Fruit fly (Drosophila melanogaster) whole organism, embryonic: ENCODE measurements around the gene Gcat.

ENCODE experiments used
- Awh ChIP-seq: fragments of 200-800 bp; sonication (Bioruptor generic); IDR thresholded peaks from 2 replicates; pipeline ENCODE4, ENCODE4 v1.3.6; 2022; ENCODE audit warnings: missing biosample characterization, missing genetic modification characterization
- CG10267 ChIP-seq: fragments of 200-800 bp; sonication (Bioruptor generic); optimal IDR thresholded peaks from 2 replicates; lab custom pipeline; 2018; ENCODE audit warnings: missing biosample characterization, mild to moderate bottlenecking, missing genetic modification characterization, moderate library complexity
- CG13123 ChIP-seq: fragments of 200-800 bp; sonication (Bioruptor generic); optimal IDR thresholded peaks from 2 replicates; lab custom pipeline; 2016; ENCODE audit warnings: missing biosample characterization, missing genetic modification characterization
- CG14050 ChIP-seq: fragments of 200-800 bp; sonication (Bioruptor generic); IDR thresholded peaks from 3 replicates; pipeline ENCODE4 v1.3.6; 2022; ENCODE audit warnings: missing biosample characterization, missing genetic modification characterization
- CG15011 ChIP-seq: fragments of 200-800 bp; sonication (Bioruptor generic); optimal IDR thresholded peaks from 3 replicates; lab custom pipeline; 2018; ENCODE audit warnings: missing biosample characterization, mild to moderate bottlenecking, missing genetic modification characterization
- CG1603 ChIP-seq: fragments of 200-800 bp; sonication (Bioruptor generic); optimal IDR thresholded peaks from 2 replicates; lab custom pipeline; 2019; ENCODE audit warnings: missing biosample characterization, mild to moderate bottlenecking, missing genetic modification characterization, moderate library complexity
- CG17186 ChIP-seq: fragments of 200-800 bp; sonication (Bioruptor generic); optimal IDR thresholded peaks from 3 replicates; lab custom pipeline; 2017; ENCODE audit warnings: missing biosample characterization, missing genetic modification reagents, missing genetic modification characterization
- CG17361 ChIP-seq: fragments of 200-800 bp; sonication (Bioruptor generic); IDR thresholded peaks from 3 replicates; pipeline ENCODE4 v1.3.6; 2022; ENCODE audit warnings: missing biosample characterization, missing genetic modification characterization
- CG17802 ChIP-seq: fragments of 200-800 bp; sonication (Bioruptor generic); optimal IDR thresholded peaks from 2 replicates; lab custom pipeline; 2018; ENCODE audit warnings: missing biosample characterization, mild to moderate bottlenecking, missing genetic modification characterization, moderate library complexity
- CG17829 ChIP-seq: fragments of 200-800 bp; optimal IDR thresholded peaks from 2 replicates; lab custom pipeline; 2019; ENCODE audit warnings: missing biosample characterization, mild to moderate bottlenecking, missing genetic modification characterization, moderate library complexity
- CG18619 ChIP-seq: fragments of 200-800 bp; sonication (Bioruptor generic); optimal IDR thresholded peaks from 3 replicates; lab custom pipeline; 2017; ENCODE audit warnings: missing biosample characterization, mild to moderate bottlenecking, missing genetic modification characterization
- CG2712 ChIP-seq: fragments of 200-800 bp; optimal IDR thresholded peaks from 3 replicates; lab custom pipeline; 2019; ENCODE audit warnings: missing biosample characterization, mild to moderate bottlenecking, missing genetic modification characterization, moderate library complexity
- CG2875 ChIP-seq: fragments of 200-800 bp; sonication (Bioruptor generic); optimal IDR thresholded peaks from 2 replicates; lab custom pipeline; 2017; ENCODE audit warnings: missing biosample characterization, mild to moderate bottlenecking, missing genetic modification characterization, missing genetic modification reagents
- CG2889 ChIP-seq: fragments of 200-800 bp; sonication (Bioruptor generic); IDR thresholded peaks from 3 replicates; pipeline ENCODE4 v1.3.6; 2022; ENCODE audit warnings: missing biosample characterization, missing genetic modification characterization
- CG34376 ChIP-seq: fragments of 200-800 bp; sonication (Bioruptor generic); optimal IDR thresholded peaks from 2 replicates; lab custom pipeline; 2018; ENCODE audit warnings: missing biosample characterization, mild to moderate bottlenecking, missing genetic modification characterization
- CG3847 ChIP-seq: fragments of 200-800 bp; sonication (Bioruptor generic); IDR thresholded peaks from 2 replicates; pipeline ENCODE4 v1.3.6; 2022; ENCODE audit warnings: missing biosample characterization, missing genetic modification characterization
- CG6654 ChIP-seq: fragments of 200-800 bp; sonication (Bioruptor generic); optimal IDR thresholded peaks from 2 replicates; lab custom pipeline; 2017; ENCODE audit warnings: missing biosample characterization, mild to moderate bottlenecking, missing genetic modification characterization
- Doc3 ChIP-seq: fragments of 200-800 bp; sonication (Bioruptor generic); IDR thresholded peaks from 3 replicates; pipeline ENCODE4 v1.3.6; 2022; ENCODE audit warnings: missing biosample characterization, missing genetic modification characterization; ENCODE audit not compliant: partially characterized antibody
- E2f1 ChIP-seq: fragments of 200-800 bp; sonication (Bioruptor generic); IDR thresholded peaks from 2 replicates; pipeline ENCODE4 v1.3.6; 2022; ENCODE audit warnings: missing biosample characterization, missing genetic modification characterization
- Ets97D ChIP-seq: fragments of 200-800 bp; sonication (Bioruptor generic); optimal IDR thresholded peaks from 3 replicates; lab custom pipeline; 2016; ENCODE audit warnings: missing biosample characterization, missing genetic modification characterization
- Fer1 ChIP-seq: fragments of 200-800 bp; sonication (Bioruptor generic); optimal IDR thresholded peaks from 2 replicates; lab custom pipeline; 2017; ENCODE audit warnings: missing biosample characterization, mild to moderate bottlenecking, missing genetic modification characterization
- Gug ChIP-seq: fragments of 200-800 bp; sonication (Bioruptor generic); IDR thresholded peaks from 4 replicates; pipeline ENCODE4 v1.3.6; 2022; ENCODE audit warnings: missing biosample characterization, missing genetic modification characterization
- HHEX ChIP-seq: fragments of 200-800 bp; sonication (Bioruptor generic); optimal IDR thresholded peaks from 3 replicates; lab custom pipeline; 2017; ENCODE audit warnings: missing biosample characterization, mild to moderate bottlenecking, missing genetic modification characterization, missing genetic modification reagents
- HLHmδ ChIP-seq: fragments of 200-800 bp; sonication (Bioruptor generic); optimal IDR thresholded peaks from 2 replicates; lab custom pipeline; 2018; ENCODE audit warnings: missing biosample characterization, mild to moderate bottlenecking, missing genetic modification characterization, moderate library complexity
- Hmx ChIP-seq: fragments of 200-800 bp; sonication (Bioruptor generic); optimal IDR thresholded peaks from 2 replicates; lab custom pipeline; 2016; ENCODE audit warnings: missing biosample characterization, missing genetic modification characterization
- Jarid2 ChIP-seq: fragments of 200-800 bp; sonication (Bioruptor generic); optimal IDR thresholded peaks from 3 replicates; lab custom pipeline; 2017; ENCODE audit warnings: mild to moderate bottlenecking, missing biosample characterization, missing genetic modification reagents, missing genetic modification characterization
- Med ChIP-seq: fragments of 200-800 bp; sonication (Bioruptor generic); peaks from one replicate; lab custom pipeline; 2016; ENCODE audit warnings: missing biosample characterization, missing genetic modification characterization, mild to moderate bottlenecking, inconsistent platforms, moderate library complexity
- Oli ChIP-seq: fragments of 200-800 bp; sonication (Bioruptor generic); optimal IDR thresholded peaks from 2 replicates; lab custom pipeline; 2018; ENCODE audit warnings: missing biosample characterization, mild to moderate bottlenecking, missing genetic modification characterization, moderate library complexity
- Opbp ChIP-seq: fragments of 200-800 bp; sonication (Bioruptor generic); IDR thresholded peaks from 3 replicates; pipeline ENCODE4 v1.3.6; 2022; ENCODE audit warnings: missing biosample characterization, missing genetic modification characterization; ENCODE audit not compliant: partially characterized antibody
- Pdp1 ChIP-seq, 2 experiments: fragments of 200-800 bp; sonication (Bioruptor generic); optimal IDR thresholded peaks; 3 replicates each; lab custom pipeline; 2016; ENCODE audit warnings: missing biosample characterization in 2 of 2, missing genetic modification characterization in 2 of 2, mild to moderate bottlenecking in 1 of 2, moderate library complexity in 1 of 2
- Ptx1 ChIP-seq: fragments of 200-800 bp; sonication (Bioruptor generic); IDR thresholded peaks from 2 replicates; pipeline ENCODE4 v1.3.6; 2022; ENCODE audit warnings: missing biosample characterization, missing genetic modification characterization
- Rx ChIP-seq: fragments of 200-800 bp; sonication (Bioruptor generic); IDR thresholded peaks from 2 replicates; pipeline ENCODE4 v1.3.6; 2022; ENCODE audit warnings: missing biosample characterization, missing genetic modification characterization
- Sin3A ChIP-seq: fragments of >200 bp; optimal IDR thresholded peaks from 2 replicates; lab custom pipeline; 2018
- ab ChIP-seq: fragments of 200-800 bp; sonication (Bioruptor generic); optimal IDR thresholded peaks from 2 replicates; lab custom pipeline; 2016; ENCODE audit warnings: missing biosample characterization, missing genetic modification characterization
- aop ChIP-seq: fragments of 200-800 bp; sonication (Bioruptor generic); IDR thresholded peaks from 2 replicates; pipeline ENCODE4 v1.3.6; 2022; ENCODE audit warnings: missing biosample characterization, missing genetic modification characterization
- bbx ChIP-seq: fragments of 200-800 bp; sonication (Bioruptor generic); IDR thresholded peaks from 2 replicates; pipeline ENCODE4 v1.3.6; 2022; ENCODE audit warnings: missing biosample characterization, missing genetic modification characterization; ENCODE audit not compliant: partially characterized antibody
- chif ChIP-seq, 2 experiments: fragments of 200-800 bp; sonication (Bioruptor generic); optimal IDR thresholded peaks; 3 replicates each; lab custom pipeline; 2016; ENCODE audit warnings: missing biosample characterization in 2 of 2, missing genetic modification characterization in 2 of 2
- chm ChIP-seq: fragments of 200-800 bp; sonication (Bioruptor generic); IDR thresholded peaks from 2 replicates; pipeline ENCODE4 v1.3.6; 2022; ENCODE audit warnings: missing biosample characterization, missing genetic modification characterization
- dmrt99B ChIP-seq: fragments of 200-800 bp; sonication (Bioruptor generic); optimal IDR thresholded peaks from 2 replicates; lab custom pipeline; 2018; ENCODE audit warnings: missing biosample characterization, mild to moderate bottlenecking, missing genetic modification characterization, moderate library complexity
- emc ChIP-seq: fragments of 200-800 bp; sonication (Bioruptor generic); optimal IDR thresholded peaks from 2 replicates; lab custom pipeline; 2016; ENCODE audit warnings: missing biosample characterization, missing genetic modification characterization
- esg ChIP-seq: fragments of 200-800 bp; sonication (Bioruptor generic); conservative IDR thresholded peaks from 2 replicates; pipeline ENCODE4 v1.3.6; 2022; ENCODE audit warnings: missing biosample characterization, missing genetic modification characterization
- hbn ChIP-seq: fragments of 200-800 bp; sonication (Bioruptor generic); IDR thresholded peaks from 2 replicates; pipeline ENCODE4 v1.3.6; 2022; ENCODE audit warnings: missing biosample characterization, missing genetic modification characterization; ENCODE audit not compliant: partially characterized antibody
- mam ChIP-seq: fragments of 200-800 bp; sonication (Bioruptor generic); optimal IDR thresholded peaks from 3 replicates; lab custom pipeline; 2016; ENCODE audit warnings: missing biosample characterization, missing genetic modification characterization
- otp ChIP-seq: fragments of 200-800 bp; sonication (Bioruptor generic); IDR thresholded peaks from 3 replicates; pipeline ENCODE4, ENCODE4 v1.3.6; 2022; ENCODE audit warnings: missing biosample characterization, missing genetic modification characterization
- phol ChIP-seq: fragments of 200-800 bp; sonication (Bioruptor generic); optimal IDR thresholded peaks from 3 replicates; lab custom pipeline; 2018; ENCODE audit warnings: missing biosample characterization, mild to moderate bottlenecking, missing genetic modification characterization, moderate library complexity
- pzg ChIP-seq: fragments of 200-800 bp; sonication (Bioruptor generic); optimal IDR thresholded peaks from 3 replicates; lab custom pipeline; 2018; ENCODE audit warnings: missing biosample characterization, mild to moderate bottlenecking, missing genetic modification characterization, moderate library complexity
- slbo ChIP-seq: fragments of 200-800 bp; sonication (Bioruptor generic); IDR thresholded peaks from 2 replicates; pipeline ENCODE4 v1.3.6; 2022; ENCODE audit warnings: missing biosample characterization, missing genetic modification characterization
- yki ChIP-seq: fragments of >200 bp; optimal IDR thresholded peaks from 3 replicates; lab custom pipeline; 2018

Gene Gcat

DNA sequence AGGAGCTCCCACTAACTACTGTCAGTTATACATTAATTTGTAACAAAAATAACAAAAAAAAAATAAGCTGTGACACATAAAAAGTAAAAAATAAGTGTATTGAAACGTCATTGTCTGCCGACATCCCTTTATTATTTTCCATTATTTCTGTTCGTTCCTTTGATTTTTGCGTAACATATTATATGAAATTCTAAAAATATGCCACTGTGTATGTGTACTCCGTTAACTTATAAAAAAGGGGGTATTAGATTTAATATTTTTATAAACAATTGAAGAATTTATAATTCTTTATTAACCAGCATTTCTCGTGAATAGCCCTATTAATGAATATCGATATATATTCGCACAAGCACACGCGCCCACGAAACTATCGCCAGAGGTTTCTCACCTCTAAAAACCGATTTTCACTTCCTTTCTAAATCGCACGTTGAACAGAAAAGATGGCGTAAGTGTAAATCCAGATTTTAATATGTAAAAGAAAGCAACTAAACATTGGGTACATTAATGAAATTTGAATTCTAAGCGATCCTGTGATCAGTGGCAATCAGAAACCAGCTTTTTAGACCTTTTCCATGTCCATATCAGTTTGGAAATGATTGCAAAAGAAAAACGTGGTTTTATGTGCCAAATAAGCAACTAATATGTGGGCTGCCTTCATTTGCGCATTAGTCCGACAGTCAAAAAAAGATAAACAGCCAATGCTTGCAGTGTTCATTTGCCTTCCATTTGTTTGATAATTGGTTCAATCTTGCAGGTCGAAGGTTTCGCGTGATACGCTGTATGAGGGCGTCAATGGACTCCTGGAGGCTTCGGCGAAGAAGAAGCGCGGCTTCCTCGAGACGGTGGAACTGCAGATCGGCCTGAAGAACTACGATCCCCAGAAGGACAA lies 22.0 kb upstream of the Gcat start, which contains the start of gene RpL10Ab (continued):
- TF ChIP-seq CG2712 (peak; percentile 67), Sin3A (lab: Kevin White, UChicago) (no peak), CG3847 (GFP tag; lab: Robert Waterston, UW) (peak; percentile 45), CG2889 (peak; percentile 4; the same call in 1 of the 3 replicates), CG17186 (GFP tag; lab: Kevin White, UChicago) (peak; percentile 45), CG17829 (peak; percentile 63), chif (GFP tag; optimal IDR thresholded peaks at IDR 0.05; lab: Kevin White, UChicago) (peak in 1 of 2 experiments; percentile 17), aop (GFP tag; lab: Robert Waterston, UW) (no peak), HHEX (peak; percentile 51), CG17802 (tag; lab: Kevin White, UChicago) (peak; percentile 50), dmrt99B (peak; percentile 70), esg (GFP tag; lab: Robert Waterston, UW) (peak; percentile 62), ab (no peak), CG17361 (peak; percentile 85), CG6654 (peak; percentile 61), Ptx1 (peak; percentile 74), otp (GFP tag; lab: Robert Waterston, UW) (peak; percentile 72; the same call in 2 of the 3 replicates), CG14050 (GFP tag; lab: Robert Waterston, UW) (no peak), CG13123 (GFP tag; lab: Kevin White, UChicago) (no peak), emc (GFP tag; lab: Kevin White, UChicago) (peak; percentile 6), Opbp (peak; percentile 96), HLHmδ (GFP tag; lab: Kevin White, UChicago) (peak; percentile 64), CG15011 (GFP tag; lab: Kevin White, UChicago) (peak; percentile 5), phol (peak; percentile 88), Rx (GFP tag; lab: Robert Waterston, UW) (peak; percentile 59), E2f1 (peak; percentile 58), Jarid2 (GFP tag; lab: Kevin White, UChicago) (peak; percentile 45), Hmx (no peak), CG18619 (peak; percentile 64)

DNA sequence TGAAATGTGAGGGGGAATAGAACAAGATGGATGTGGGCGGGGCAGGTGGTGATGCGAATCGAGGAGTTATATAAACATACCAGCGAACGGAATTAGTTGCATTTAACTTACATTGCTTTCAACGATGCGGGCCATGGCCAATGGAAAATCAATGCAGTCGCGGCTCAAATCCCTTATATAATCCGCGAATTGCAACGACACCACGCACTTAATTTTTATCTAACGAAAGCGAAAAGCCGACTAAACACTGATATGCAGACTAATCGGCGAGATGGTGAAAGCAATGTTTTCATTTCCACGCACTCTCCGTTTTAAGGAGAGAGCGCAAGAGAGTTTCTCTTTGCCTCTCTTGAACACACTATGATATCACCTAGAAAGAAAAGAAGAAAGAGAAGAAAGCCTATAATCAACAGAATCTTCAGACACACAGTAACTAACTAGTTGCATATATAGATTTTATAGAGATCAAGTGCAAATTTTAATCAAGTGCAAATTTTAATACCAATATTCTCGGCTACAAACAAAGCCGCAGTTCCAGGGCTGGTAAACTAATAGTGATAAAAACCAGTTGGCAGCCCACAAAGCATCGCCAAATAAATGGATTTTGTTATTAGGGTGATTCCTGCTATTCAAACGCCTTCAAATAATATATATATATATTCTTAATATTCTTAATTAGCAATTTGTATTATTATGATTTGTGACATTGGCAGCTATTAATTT lies 21.2 kb upstream of the Gcat start, which contains the start of the genes CG11597 and CG5946:
CG11597 (minus strand) TSS at position 553 of the 723 bp plus-strand sequence.
CG5946 (minus strand) TSS at position 553 of the 723 bp plus-strand sequence.
- TF ChIP-seq Pdp1 (GFP tag; optimal IDR thresholded peaks at IDR 0.05; lab: Kevin White, UChicago) (peak in 1 of 2 experiments; percentile 97), CG1603 (tag; lab: Kevin White, UChicago) (peak; percentile 10), Med (GFP tag; lab: Kevin White, UChicago) (peak; percentile 73), Jarid2 (GFP tag; lab: Kevin White, UChicago) (peak; percentile 35), Ets97D (GFP tag; lab: Kevin White, UChicago) (peak; percentile 30), chm (0 out of 2 replicates have a peak, but pooled peaks have one; percentile 38), bbx (GFP tag; lab: Robert Waterston, UW) (peak; percentile 50), CG10267 (tag; lab: Kevin White, UChicago) (no peak), Fer1 (no peak), Awh (GFP tag; lab: Robert Waterston, UW) (0 out of 2 replicates have a peak, but pooled peaks have one; percentile 6), Oli (no peak), CG34376 (GFP tag; lab: Kevin White, UChicago) (peak; percentile 6), slbo (GFP tag; lab: Robert Waterston, UW) (peak; percentile 60), pzg (GFP tag; lab: Kevin White, UChicago) (peak; percentile 29), Gug (GFP tag; lab: Robert Waterston, UW) (peak; percentile 22; the same call in 1 of the 4 replicates), mam (GFP tag; lab: Kevin White, UChicago) (peak; percentile 27), CG2875 (no peak), yki (peak; percentile 19), Sin3A (lab: Kevin White, UChicago) (peak; percentile 3), hbn (GFP tag; lab: Robert Waterston, UW) (peak; percentile 41; the same call in 1 of the 2 replicates), Doc3 (peak; percentile 30; the same call in 1 of the 3 replicates)
